Worm (Caenorhabditis elegans): ENCODE results near the gene F35D2.3.

DNA sequence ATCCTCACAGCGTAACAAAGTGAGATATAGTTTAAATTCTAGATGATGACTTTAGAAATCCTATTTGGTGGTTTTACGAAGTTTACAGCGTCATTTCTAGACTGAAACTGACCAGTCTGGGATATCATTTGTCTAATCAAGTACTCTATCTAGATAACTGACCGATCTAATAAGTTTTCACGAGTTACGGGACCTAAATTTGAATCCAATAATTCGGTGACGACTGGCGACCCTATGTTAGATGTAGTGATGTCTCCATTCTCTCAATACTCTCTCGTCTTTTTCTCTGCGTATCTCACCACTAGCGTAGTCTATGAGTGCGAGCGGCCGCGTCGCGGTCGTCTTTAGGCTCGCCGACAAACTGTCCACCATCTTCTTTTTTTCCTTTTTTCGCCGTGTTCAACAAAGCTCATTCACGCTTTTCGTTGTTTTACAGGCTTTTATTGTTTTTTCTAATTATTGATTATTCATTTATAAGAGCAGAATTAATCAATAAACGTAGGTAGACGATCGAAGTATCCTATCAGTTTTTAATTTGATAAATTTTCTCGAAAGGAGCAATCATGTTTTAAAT, 45.0 kb downstream of the F35D2.3 start:
- TF ChIP-seq flt-1 (GFP tag; IDR thresholded peaks at IDR 0.05), result no peak
- TF ChIP-seq ama-1 (optimal IDR thresholded peaks at IDR 0.05), result no peak
- TF ChIP-seq sea-1 (GFP tag; conservative IDR thresholded peaks at IDR 0.05), result no peak

Data from whole organism, early embryonic.